Worm (Caenorhabditis elegans) whole organism, L3 larva: ENCODE data around the gene srx-121.

Experiments
- ZK546.5 ChIP-seq: sonication (generic microtip); optimal IDR thresholded peaks from 2 replicates; lab custom pipeline; 2017; ENCODE audit warnings: missing biosample characterization, missing genetic modification characterization
- ama-1 ChIP-seq: fragments of 150-350 bp; optimal IDR thresholded peaks from 2 replicates; lab custom pipeline; 2018
- eor-1 ChIP-seq, 2 experiments: fragments of 150-350 bp; optimal IDR thresholded peaks; 2 replicates each; lab custom pipeline; 2014 to 2018; ENCODE audit warnings: missing biosample characterization in 2 of 2, missing genetic modification characterization in 2 of 2
- fkh-2 ChIP-seq: fragments of 150-350 bp; optimal IDR thresholded peaks from 2 replicates; lab custom pipeline; 2014; ENCODE audit warnings: missing biosample characterization, missing genetic modification reagents, missing genetic modification characterization
- jun-1 ChIP-seq: fragments of 150-350 bp; optimal IDR thresholded peaks from 2 replicates; lab custom pipeline; 2014; ENCODE audit warnings: missing biosample characterization, missing genetic modification reagents, missing genetic modification characterization
- lin-15B ChIP-seq: fragments of 150-350 bp; optimal IDR thresholded peaks from 2 replicates; lab custom pipeline; 2014; ENCODE audit warnings: missing biosample characterization, missing genetic modification characterization
- mdl-1 ChIP-seq: fragments of 150-350 bp; optimal IDR thresholded peaks from 2 replicates; lab custom pipeline; 2014; ENCODE audit warnings: missing biosample characterization, missing genetic modification characterization
- mml-1 ChIP-seq: fragments of 150-350 bp; sonication (generic microtip); optimal IDR thresholded peaks from 3 replicates; lab custom pipeline; 2014; ENCODE audit warnings: missing biosample characterization, missing genetic modification characterization
- nhr-12 ChIP-seq: fragments of 150-350 bp; optimal IDR thresholded peaks from 2 replicates; lab custom pipeline; 2014; ENCODE audit warnings: missing biosample characterization, missing genetic modification characterization
- nhr-76 ChIP-seq: fragments of 150-350 bp; sonication (generic microtip); optimal IDR thresholded peaks from 5 replicates; lab custom pipeline; 2014; ENCODE audit warnings: missing biosample characterization, missing genetic modification characterization
- nhr-77 ChIP-seq: fragments of 150-350 bp; optimal IDR thresholded peaks from 2 replicates; lab custom pipeline; 2014; ENCODE audit warnings: missing biosample characterization, missing genetic modification characterization
- pqm-1 ChIP-seq: fragments of 150-350 bp; optimal IDR thresholded peaks from 2 replicates; lab custom pipeline; 2017; ENCODE audit warnings: missing biosample characterization, missing genetic modification characterization, inconsistent platforms
- skn-1 ChIP-seq: fragments of 150-350 bp; optimal IDR thresholded peaks from 2 replicates; lab custom pipeline; 2014; ENCODE audit warnings: missing biosample characterization, missing genetic modification characterization
- zag-1 ChIP-seq: fragments of 150-350 bp; optimal IDR thresholded peaks from 2 replicates; lab custom pipeline; 2014; ENCODE audit warnings: missing biosample characterization, missing genetic modification characterization

- TF ChIP-seq ama-1 (lab: Kevin White, UChicago), result no peak
- no peak for TF ChIP-seq nhr-77
- no peak for TF ChIP-seq mml-1 (tag; lab: Kevin White, UChicago)
- no peak for TF ChIP-seq pqm-1 (tag; lab: Kevin White, UChicago)
- no peak for TF ChIP-seq eor-1 (tag; optimal IDR thresholded peaks at IDR 0.05; lab: Kevin White, UChicago)
- no peak for TF ChIP-seq nhr-76 (tag; lab: Kevin White, UChicago)
- TF ChIP-seq fkh-2, result no peak
- TF ChIP-seq jun-1 (tag; lab: Kevin White, UChicago), result no peak
- TF ChIP-seq mdl-1 (tag; lab: Kevin White, UChicago), result no peak
- no peak for TF ChIP-seq ZK546.5
- no peak for TF ChIP-seq lin-15B (tag; lab: Kevin White, UChicago)
- TF ChIP-seq skn-1 (tag; lab: Kevin White, UChicago), result no peak
- no peak for TF ChIP-seq zag-1 (tag; lab: Kevin White, UChicago)
- TF ChIP-seq nhr-12, result no peak
Measured at ce11 chrV:3349877-3350276, 22.7 kb downstream of the srx-121 start, which contains the start of gene C17B7.15.
